Worm (Caenorhabditis elegans) whole organism, L3 larva: Measurements from ENCODE around the gene str-124.

ENCODE experiments used
- R02D3.7 ChIP-seq: fragments of 150-350 bp; optimal IDR thresholded peaks from 2 replicates; lab custom pipeline; 2014; ENCODE audit warnings: missing biosample characterization, missing genetic modification characterization
- ZK546.5 ChIP-seq: sonication (generic microtip); optimal IDR thresholded peaks from 2 replicates; lab custom pipeline; 2017; ENCODE audit warnings: missing biosample characterization, missing genetic modification characterization
- aly-2 ChIP-seq: fragments of 150-350 bp; optimal IDR thresholded peaks from 2 replicates; lab custom pipeline; 2014; ENCODE audit warnings: missing biosample characterization, missing genetic modification characterization
- ama-1 ChIP-seq: fragments of 150-350 bp; optimal IDR thresholded peaks from 2 replicates; lab custom pipeline; 2018
- ceh-28 ChIP-seq: fragments of 150-350 bp; optimal IDR thresholded peaks from 2 replicates; lab custom pipeline; 2014; ENCODE audit warnings: missing biosample characterization, missing genetic modification reagents, missing genetic modification characterization
- ceh-9 ChIP-seq: sonication (generic microtip); optimal IDR thresholded peaks from 2 replicates; lab custom pipeline; 2018; ENCODE audit warnings: missing biosample characterization, missing genetic modification characterization
- egl-5 ChIP-seq: fragments of 150-350 bp; optimal IDR thresholded peaks from 2 replicates; lab custom pipeline; 2017; ENCODE audit warnings: missing biosample characterization, missing genetic modification reagents, missing genetic modification characterization, inconsistent platforms
- elt-1 ChIP-seq: fragments of 150-350 bp; optimal IDR thresholded peaks from 2 replicates; lab custom pipeline; 2014; ENCODE audit warnings: missing biosample characterization, missing genetic modification characterization
- elt-2 ChIP-seq: sonication (generic microtip); optimal IDR thresholded peaks from 2 replicates; lab custom pipeline; 2016; ENCODE audit warnings: missing genetic modification reagents, mild to moderate bottlenecking, missing genetic modification characterization, missing compliant biosample characterization
- elt-3 ChIP-seq, 3 experiments: fragments of 150-350 bp in 1 of 3; sonication (generic microtip) in 2 of 3; optimal IDR thresholded peaks; 2 replicates in 2 of 3; 4 replicates in 1 of 3; lab custom pipeline; 2014 to 2017; ENCODE audit warnings: missing biosample characterization in 3 of 3, missing genetic modification characterization in 3 of 3
- eor-1 ChIP-seq, 2 experiments: fragments of 150-350 bp; optimal IDR thresholded peaks; 2 replicates each; lab custom pipeline; 2014 to 2018; ENCODE audit warnings: missing biosample characterization in 2 of 2, missing genetic modification characterization in 2 of 2
- fkh-10 ChIP-seq: sonication (generic microtip); optimal IDR thresholded peaks from 2 replicates; lab custom pipeline; 2017; ENCODE audit warnings: missing biosample characterization, missing genetic modification reagents, missing genetic modification characterization
- fkh-2 ChIP-seq: fragments of 150-350 bp; optimal IDR thresholded peaks from 2 replicates; lab custom pipeline; 2014; ENCODE audit warnings: missing biosample characterization, missing genetic modification reagents, missing genetic modification characterization
- fos-1 ChIP-seq: fragments of 150-350 bp; optimal IDR thresholded peaks from 2 replicates; lab custom pipeline; 2014; ENCODE audit warnings: missing biosample characterization, missing genetic modification characterization
- hmg-11 ChIP-seq: sonication (generic microtip); optimal IDR thresholded peaks from 2 replicates; lab custom pipeline; 2016; ENCODE audit warnings: missing genetic modification characterization, missing compliant biosample characterization
- lin-39 ChIP-seq: fragments of 150-350 bp; optimal IDR thresholded peaks from 2 replicates; lab custom pipeline; 2018; ENCODE audit warnings: missing biosample characterization, missing genetic modification reagents, missing genetic modification characterization
- lsy-12 ChIP-seq: sonication (generic microtip); optimal IDR thresholded peaks from 2 replicates; lab custom pipeline; 2016; ENCODE audit warnings: mild to moderate bottlenecking, missing genetic modification characterization, missing compliant biosample characterization
- mdl-1 ChIP-seq: fragments of 150-350 bp; optimal IDR thresholded peaks from 2 replicates; lab custom pipeline; 2014; ENCODE audit warnings: missing biosample characterization, missing genetic modification characterization
- nfya-1 ChIP-seq: sonication (generic microtip); optimal IDR thresholded peaks from 2 replicates; lab custom pipeline; 2017; ENCODE audit warnings: missing genetic modification characterization, mild to moderate bottlenecking, missing compliant biosample characterization, antibody characterized with exemption, moderate library complexity; ENCODE audit not compliant: insufficient read depth
- nhr-11 ChIP-seq: fragments of 150-350 bp; optimal IDR thresholded peaks from 2 replicates; lab custom pipeline; 2014; ENCODE audit warnings: missing biosample characterization, missing genetic modification characterization
- nhr-23 ChIP-seq: fragments of 150-350 bp; optimal IDR thresholded peaks from 2 replicates; lab custom pipeline; 2014; ENCODE audit warnings: missing biosample characterization, missing genetic modification reagents, missing genetic modification characterization
- nhr-25 ChIP-seq: sonication (generic microtip); optimal IDR thresholded peaks from 2 replicates; lab custom pipeline; 2017; ENCODE audit warnings: missing biosample characterization, missing genetic modification characterization
- nhr-28 ChIP-seq: fragments of 150-350 bp; optimal IDR thresholded peaks from 2 replicates; lab custom pipeline; 2014; ENCODE audit warnings: missing biosample characterization, missing genetic modification characterization
- nhr-43 ChIP-seq: sonication (generic microtip); optimal IDR thresholded peaks from 2 replicates; lab custom pipeline; 2016; ENCODE audit warnings: mild to moderate bottlenecking, missing genetic modification characterization, missing compliant biosample characterization; ENCODE audit not compliant: poor library complexity, severe bottlenecking
- nhr-77 ChIP-seq: fragments of 150-350 bp; optimal IDR thresholded peaks from 2 replicates; lab custom pipeline; 2014; ENCODE audit warnings: missing biosample characterization, missing genetic modification characterization
- pha-4 ChIP-seq: fragments of 150-350 bp; optimal IDR thresholded peaks from 2 replicates; lab custom pipeline; 2014; ENCODE audit warnings: missing biosample characterization, missing genetic modification reagents, missing genetic modification characterization
- pqm-1 ChIP-seq: fragments of 150-350 bp; optimal IDR thresholded peaks from 2 replicates; lab custom pipeline; 2017; ENCODE audit warnings: missing biosample characterization, missing genetic modification characterization, inconsistent platforms
- sea-2 ChIP-seq: fragments of 150-350 bp; sonication (generic microtip); optimal IDR thresholded peaks from 4 replicates; lab custom pipeline; 2014; ENCODE audit warnings: missing biosample characterization, missing genetic modification reagents, missing genetic modification characterization
- skn-1 ChIP-seq: fragments of 150-350 bp; optimal IDR thresholded peaks from 2 replicates; lab custom pipeline; 2014; ENCODE audit warnings: missing biosample characterization, missing genetic modification characterization
- snpc-4 ChIP-seq: fragments of 150-350 bp; optimal IDR thresholded peaks from 2 replicates; lab custom pipeline; 2014; ENCODE audit warnings: missing biosample characterization, missing genetic modification characterization
- tbx-2 ChIP-seq: sonication (generic microtip); optimal IDR thresholded peaks from 2 replicates; lab custom pipeline; 2016; ENCODE audit warnings: mild to moderate bottlenecking, missing genetic modification characterization, missing compliant biosample characterization
- unc-39 ChIP-seq: sonication (generic microtip); optimal IDR thresholded peaks from 4 replicates; lab custom pipeline; 2017; ENCODE audit warnings: missing biosample characterization, missing genetic modification characterization
- unc-62 ChIP-seq: fragments of 150-350 bp; sonication (generic microtip); optimal IDR thresholded peaks from 4 replicates; lab custom pipeline; 2014; ENCODE audit warnings: missing biosample characterization, missing genetic modification reagents, missing genetic modification characterization
- zag-1 ChIP-seq: fragments of 150-350 bp; optimal IDR thresholded peaks from 2 replicates; lab custom pipeline; 2014; ENCODE audit warnings: missing biosample characterization, missing genetic modification characterization
- ztf-11 ChIP-seq: fragments of 150-350 bp; optimal IDR thresholded peaks from 2 replicates; lab custom pipeline; 2014; ENCODE audit warnings: missing biosample characterization, missing genetic modification characterization

Gene str-124

DNA sequence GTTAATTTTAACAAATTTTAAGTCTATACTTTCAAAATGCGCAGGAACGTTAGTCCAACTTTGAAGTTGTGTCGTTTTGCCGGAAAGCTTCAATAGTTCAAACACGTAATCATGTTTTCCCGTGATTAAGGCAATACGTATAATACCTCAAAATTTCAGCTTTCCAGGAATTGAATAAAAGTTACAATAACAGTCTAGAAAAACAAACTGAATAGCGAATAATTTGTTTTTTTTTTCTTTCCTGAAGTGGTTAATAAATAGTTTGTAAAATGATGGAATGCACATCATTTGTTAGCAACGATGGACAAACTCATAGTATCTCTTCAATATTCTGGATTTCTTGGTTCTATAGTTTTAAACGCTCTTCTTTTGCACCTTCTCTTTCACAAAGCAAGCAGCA, 2.3 kb downstream of the str-124 start, which contains the start of gene str-123:
Gene str-123, plus strand, starts transcription at position 301 of the 400 bp plus-strand sequence.
- TF ChIP-seq snpc-4 (tag; lab: Kevin White, UChicago) (no peak), unc-39 (tag; lab: Kevin White, UChicago) (no peak), lin-39 (tag; lab: Kevin White, UChicago) (no peak), fos-1 (tag; lab: Kevin White, UChicago) (no peak), lsy-12 (tag; lab: Kevin White, UChicago) (no peak), mdl-1 (tag; lab: Kevin White, UChicago) (no peak), ama-1 (lab: Kevin White, UChicago) (no peak), fkh-2 (no peak), nhr-43 (tag; lab: Kevin White, UChicago) (no peak), ZK546.5 (tag; lab: Kevin White, UChicago) (no peak), skn-1 (tag; lab: Kevin White, UChicago) (no peak)

DNA sequence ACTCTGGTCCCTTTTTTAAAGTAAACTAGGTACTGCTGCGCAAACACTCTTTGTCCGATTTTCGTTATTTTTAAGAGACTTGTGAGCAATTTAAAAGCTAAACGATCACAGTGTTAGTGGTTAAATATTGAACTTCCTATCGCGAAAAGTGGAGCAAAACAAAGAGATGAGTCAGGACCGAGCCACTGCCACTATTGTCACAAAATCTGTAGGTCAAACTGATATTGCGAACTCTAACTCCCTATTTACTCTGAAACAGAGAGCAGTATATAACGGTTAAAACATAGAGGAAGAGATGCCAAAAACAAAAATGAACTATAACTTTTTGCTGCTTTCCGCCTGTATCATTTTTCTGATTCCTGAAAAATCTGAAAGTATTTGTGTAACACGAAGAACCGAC, 4.8 kb downstream of the str-124 start, which contains the start of gene abf-5:
Gene abf-5, plus strand, starts transcription at position 301 of the 400 bp plus-strand sequence.
- TF ChIP-seq tbx-2 (tag; lab: Kevin White, UChicago): no peak
- peak; percentile 73 for TF ChIP-seq pha-4 (tag; lab: Kevin White, UChicago)

DNA sequence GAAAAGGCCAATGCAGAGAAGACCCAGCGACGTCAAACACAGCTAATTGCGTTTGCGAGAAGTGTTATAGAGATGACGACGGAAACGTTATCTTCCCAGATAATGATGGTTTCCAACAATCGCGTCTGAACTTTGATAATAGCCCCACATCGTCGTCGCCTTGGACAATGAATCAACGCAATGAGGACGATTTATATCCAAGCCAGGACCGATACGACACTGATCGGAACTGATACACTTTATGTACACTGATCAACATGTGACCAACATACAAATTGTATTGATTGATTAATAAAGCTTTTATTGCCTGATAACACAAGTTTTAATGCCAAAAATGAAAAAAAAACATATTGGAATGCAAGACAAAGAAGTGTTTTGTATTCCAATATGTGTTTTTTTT, 5.4 kb downstream of the str-124 start:
- peak; percentile 25 for TF ChIP-seq nhr-23 (tag; lab: Kevin White, UChicago)
- TF ChIP-seq egl-5 (tag; lab: Kevin White, UChicago): no peak
- TF ChIP-seq nhr-43 (tag; lab: Kevin White, UChicago): peak; percentile 36

DNA sequence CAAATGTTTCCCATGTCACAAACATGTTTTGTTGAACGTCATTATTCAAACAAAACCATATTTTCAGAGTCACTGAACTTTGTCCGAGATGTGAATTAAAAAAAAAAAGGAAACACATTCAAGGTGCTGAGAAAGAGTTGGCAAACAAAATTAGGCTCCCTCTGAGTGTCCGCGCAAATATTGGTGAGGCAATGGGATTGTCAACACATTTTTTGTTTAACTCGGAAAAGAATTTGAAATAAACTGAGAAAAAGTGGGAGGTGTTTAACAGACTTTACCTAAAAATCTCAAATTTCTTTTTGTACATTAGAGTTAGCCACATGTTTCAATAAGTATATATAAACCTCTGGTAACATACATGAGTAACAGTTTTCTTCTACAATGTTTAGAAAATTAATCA, 6.1 kb downstream of the str-124 start, which contains the start of gene abf-6:
Gene abf-6, plus strand, starts transcription at position 323 of the 400 bp plus-strand sequence.
- TF ChIP-seq fos-1 (tag; lab: Kevin White, UChicago) (no peak), nhr-77 (tag; lab: Kevin White, UChicago) (no peak), R02D3.7 (tag; lab: Kevin White, UChicago) (no peak), pha-4 (tag; lab: Kevin White, UChicago) (peak; percentile 90), lin-39 (tag; lab: Kevin White, UChicago) (no peak), nfya-1 (no peak), unc-62 (no peak)

ce11 chrX:12799831-12800230, 12.1 kb downstream of the str-124 start:
- TF ChIP-seq ama-1 (lab: Kevin White, UChicago) (no peak), nhr-11 (no peak), unc-39 (tag; lab: Kevin White, UChicago) (no peak), hmg-11 (tag; lab: Kevin White, UChicago) (no peak), snpc-4 (tag; lab: Kevin White, UChicago) (no peak)

ce11 chrX:12806926-12807325, 19.2 kb downstream of the str-124 start:
- TF ChIP-seq sea-2 (GFP tag; lab: Kevin White, UChicago): no peak
- TF ChIP-seq mdl-1 (tag; lab: Kevin White, UChicago): no peak
- no peak for TF ChIP-seq ceh-9
- TF ChIP-seq pha-4 (tag; lab: Kevin White, UChicago): peak; percentile 31
- no peak for TF ChIP-seq lsy-12 (tag; lab: Kevin White, UChicago)
- TF ChIP-seq R02D3.7 (tag; lab: Kevin White, UChicago): no peak
- no peak for TF ChIP-seq nhr-11
- no peak for TF ChIP-seq ztf-11 (tag; lab: Kevin White, UChicago)
- TF ChIP-seq lin-39 (tag; lab: Kevin White, UChicago): no peak
- peak; percentile 86 for TF ChIP-seq pqm-1
- no peak for TF ChIP-seq fos-1 (tag; lab: Kevin White, UChicago)
- no peak for TF ChIP-seq nhr-77 (tag; lab: Kevin White, UChicago)
- TF ChIP-seq ceh-28 (tag; lab: Kevin White, UChicago): no peak
- TF ChIP-seq elt-3 (tag; optimal IDR thresholded peaks at IDR 0.05; lab: Kevin White, UChicago): no peak
- peak; percentile 78 for TF ChIP-seq elt-2 (tag; lab: Kevin White, UChicago)
- TF ChIP-seq zag-1 (tag; lab: Kevin White, UChicago): no peak
- TF ChIP-seq nhr-28 (tag; lab: Kevin White, UChicago): no peak
- no peak for TF ChIP-seq aly-2 (tag; lab: Kevin White, UChicago)
- TF ChIP-seq eor-1 (tag; optimal IDR thresholded peaks at IDR 0.05; lab: Kevin White, UChicago): no peak
- no peak for TF ChIP-seq nhr-25 (tag; lab: Kevin White, UChicago)
- no peak for TF ChIP-seq skn-1 (tag; lab: Kevin White, UChicago)
- no peak for TF ChIP-seq fkh-10 (GFP tag; lab: Kevin White, UChicago)
- TF ChIP-seq elt-1 (tag; lab: Kevin White, UChicago): no peak
- TF ChIP-seq, all 47 proteins: peak for 3
